Worm (Caenorhabditis elegans): ENCODE data around the gene W06D11.5.

DNA sequence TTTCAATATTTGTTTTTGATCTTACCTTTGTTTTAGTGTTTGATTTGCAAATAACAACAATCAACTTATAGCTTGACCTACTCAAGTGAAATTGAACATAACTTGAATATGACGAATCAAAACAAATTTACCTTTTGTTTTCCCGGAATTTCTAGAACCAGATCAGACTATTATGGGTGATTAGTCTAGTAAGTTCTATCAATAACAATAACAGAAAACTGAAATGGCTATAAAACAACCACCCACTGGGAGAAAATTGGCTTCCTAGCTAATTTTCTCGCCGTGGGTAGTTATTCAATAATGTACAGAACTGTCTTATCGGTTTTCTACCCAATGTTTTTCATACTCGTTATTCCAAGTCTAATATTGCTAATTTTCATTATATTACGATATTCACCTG is 28.7 kb downstream of the W06D11.5 start, which contains the start of gene srd-45:
- TF ChIP-seq ama-1 (optimal IDR thresholded peaks at IDR 0.05) (no peak), flt-1 (GFP tag; IDR thresholded peaks at IDR 0.05) (no peak), hmbx-1 (tag; optimal IDR thresholded peaks at IDR 0.05) (no peak), hmg-4 (GFP tag; optimal IDR thresholded peaks at IDR 0.05) (no peak), ets-7 (tag; optimal IDR thresholded peaks at IDR 0.05) (no peak), scrt-1 (GFP tag; IDR thresholded peaks at IDR 0.05) (no peak), tbx-11 (GFP tag; IDR thresholded peaks at IDR 0.05) (no peak), aly-1 (tag; optimal IDR thresholded peaks at IDR 0.05) (no peak), pes-1 (GFP tag; IDR thresholded peaks at IDR 0.05) (no peak)

Measured in whole organism, early embryonic.